Worm (Caenorhabditis elegans): ENCODE data around the gene F07H5.10.

Gene F07H5.10

ce11 chrII:8765131-8765530 is 43.3 kb downstream of the F07H5.10 start:
- TF ChIP-seq elt-3 (tag; optimal IDR thresholded peaks at IDR 0.05): peak in 2 of 6 experiments; percentile 57 to 60
- TF ChIP-seq lin-35 (GFP tag; optimal IDR thresholded peaks at IDR 0.05): peak in 1 of 2 experiments; percentile 25
- TF ChIP-seq tbx-2 (tag; optimal IDR thresholded peaks at IDR 0.05): peak; percentile 31
- TF ChIP-seq blmp-1 (tag; optimal IDR thresholded peaks at IDR 0.05): peak; percentile 42
- no peak for TF ChIP-seq fkh-10 (GFP tag; optimal IDR thresholded peaks at IDR 0.05)
- TF ChIP-seq nhr-20 (tag; optimal IDR thresholded peaks at IDR 0.05): peak; percentile 90
- TF ChIP-seq lin-14 (GFP tag; optimal IDR thresholded peaks at IDR 0.05): peak; percentile 56
- no peak for TF ChIP-seq grh-1 (GFP tag; IDR thresholded peaks at IDR 0.05)
- TF ChIP-seq nhr-71 (tag; optimal IDR thresholded peaks at IDR 0.05): peak; percentile 46
- TF ChIP-seq mdl-1 (tag; optimal IDR thresholded peaks at IDR 0.05): peak in 1 of 2 experiments; percentile 76
- TF ChIP-seq nhr-90 (tag; optimal IDR thresholded peaks at IDR 0.05; ENCODE audit: poor library complexity): peak; percentile 13
- no peak for TF ChIP-seq zip-4 (GFP tag; optimal IDR thresholded peaks at IDR 0.05)
- peak; percentile 29 for TF ChIP-seq snu-23 (GFP tag; optimal IDR thresholded peaks at IDR 0.05)
- TF ChIP-seq nhr-85 (tag): peak; percentile 90

DNA sequence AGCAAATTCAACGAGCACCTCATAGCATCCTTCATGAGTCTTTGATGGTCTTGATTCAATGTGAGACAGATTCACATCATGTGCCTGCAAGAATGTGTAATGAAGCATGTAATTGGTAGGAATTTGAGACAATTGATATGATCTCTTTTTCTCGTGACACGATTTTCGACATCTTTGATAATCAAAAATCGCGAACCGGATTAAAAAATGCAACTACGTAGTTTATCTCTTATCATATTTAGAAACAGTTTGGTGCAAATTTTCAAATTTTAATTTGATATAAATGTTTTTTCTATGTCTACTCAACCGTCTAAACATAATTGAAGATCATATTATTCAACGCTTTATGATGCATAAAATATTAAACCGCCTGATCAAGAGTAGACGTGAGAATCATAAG is 44.0 kb downstream of the F07H5.10 start:
- TF ChIP-seq nhr-20 (tag; optimal IDR thresholded peaks at IDR 0.05) (peak; percentile 17), nhr-85 (tag) (peak; percentile 80), hlh-17 (GFP tag; optimal IDR thresholded peaks at IDR 0.05; ENCODE audit: borderline replicate concordance) (no peak), nhr-77 (tag; optimal IDR thresholded peaks at IDR 0.05) (no peak), jun-1 (tag; optimal IDR thresholded peaks at IDR 0.05) (no peak), lir-3 (tag; optimal IDR thresholded peaks at IDR 0.05; ENCODE audit: poor library complexity) (no peak), fos-1 (tag; optimal IDR thresholded peaks at IDR 0.05) (no peak), blmp-1 (tag; optimal IDR thresholded peaks at IDR 0.05) (peak; percentile 3), nhr-19 (GFP tag; conservative IDR thresholded peaks at IDR 0.05) (0 out of 2 replicates have a peak, but pooled peaks have one; percentile 9), elt-3 (tag; optimal IDR thresholded peaks at IDR 0.05) (peak in 2 of 6 experiments; percentile 13 to 55), lin-39 (tag; optimal IDR thresholded peaks at IDR 0.05) (no peak), lin-14 (GFP tag; optimal IDR thresholded peaks at IDR 0.05) (peak; percentile 30)

DNA sequence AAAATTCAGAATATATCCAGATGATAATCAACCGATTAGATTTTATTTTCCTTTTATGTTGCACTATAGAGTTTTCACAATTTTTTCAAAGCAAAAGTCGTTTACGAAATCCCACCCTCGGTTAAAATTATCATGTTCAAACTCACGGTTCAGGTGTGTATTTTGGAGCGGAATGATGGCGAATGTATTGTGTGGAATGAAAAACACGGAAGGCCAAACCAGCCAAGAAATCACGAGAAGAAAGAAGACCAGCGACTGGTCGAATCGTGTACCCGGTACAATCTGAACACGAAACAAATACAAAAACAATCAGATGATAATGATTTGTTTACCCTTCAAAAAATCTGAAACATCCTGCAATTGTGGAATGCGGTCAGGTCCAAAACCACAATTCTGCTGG is 45.0 kb downstream of the F07H5.10 start:
- TF ChIP-seq pqm-1 (tag; optimal IDR thresholded peaks at IDR 0.05): no peak
- TF ChIP-seq nhr-237 (tag; optimal IDR thresholded peaks at IDR 0.05): no peak
- no peak for TF ChIP-seq efl-1 (optimal IDR thresholded peaks at IDR 0.05)
- peak in 1 of 2 experiments; percentile 44 for TF ChIP-seq efl-1 (GFP tag; optimal IDR thresholded peaks at IDR 0.05 in 1 of 2)

ce11 chrII:8761739-8762138 is 46.6 kb downstream of the F07H5.10 start:
- TF ChIP-seq elt-2 (tag; optimal IDR thresholded peaks at IDR 0.05) (peak; percentile 9), fos-1 (tag; optimal IDR thresholded peaks at IDR 0.05) (no peak), nhr-20 (tag; optimal IDR thresholded peaks at IDR 0.05) (no peak)

- TF ChIP-seq fkh-4 (tag; optimal IDR thresholded peaks at IDR 0.05; ENCODE audit: borderline replicate concordance) (no peak), mdl-1 (tag; optimal IDR thresholded peaks at IDR 0.05) (no peak), ces-1 (GFP tag; optimal IDR thresholded peaks at IDR 0.05) (no peak), nhr-84 (tag; optimal IDR thresholded peaks at IDR 0.05) (no peak), xbp-1 (tag; optimal IDR thresholded peaks at IDR 0.05) (no peak), hlh-17 (GFP tag; optimal IDR thresholded peaks at IDR 0.05; ENCODE audit: borderline replicate concordance) (no peak), dpl-1 (GFP tag; optimal IDR thresholded peaks at IDR 0.05) (no peak), isw-1 (GFP tag; IDR thresholded peaks at IDR 0.05) (no peak), nhr-76 (tag; optimal IDR thresholded peaks at IDR 0.05) (no peak), elt-3 (tag; optimal IDR thresholded peaks at IDR 0.05) (no peak), fos-1 (tag; optimal IDR thresholded peaks at IDR 0.05) (no peak)
These were observed 48.9 kb downstream of the F07H5.10 start, which contains the start of gene fut-1 for ce11 chrII:8759493-8759892. TSS of gene fut-1 (minus strand) at chrII:8759593.
